Fruit fly (Drosophila melanogaster) S2 (cell line): ENCODE measurements around the gene CG16820.

Source experiments
- CG8478 ChIP-seq: fragments of >200 bp; optimal IDR thresholded peaks from 2 replicates; lab custom pipeline; 2018
- CTCF ChIP-seq, 2 experiments: fragments of >200 bp; optimal IDR thresholded peaks; 2 replicates each; lab custom pipeline; 2018

- TF ChIP-seq CG8478 (no peak), CTCF (optimal IDR thresholded peaks at IDR 0.05; lab: Kevin White, UChicago) (peak; percentile 35 to 42)
These were observed 50.1 kb downstream of the CG16820 start for dm6 chr2L:13295978-13296702.
